Fruit fly (Drosophila melanogaster) whole organism, embryonic: ENCODE data around the gene Clbn.

ENCODE experiments used
- ATbp ChIP-seq: fragments of 200-800 bp; sonication (Bioruptor generic); optimal IDR thresholded peaks from 2 replicates; lab custom pipeline; 2017; ENCODE audit warnings: missing biosample characterization, mild to moderate bottlenecking, missing genetic modification characterization, missing genetic modification reagents
- Adf1 ChIP-seq: fragments of 200-800 bp; sonication (Bioruptor generic); IDR thresholded peaks from 2 replicates; pipeline ENCODE4 v1.3.6; 2022; ENCODE audit warnings: missing biosample characterization, missing genetic modification characterization
- C15 ChIP-seq: fragments of 200-800 bp; sonication (Bioruptor generic); IDR thresholded peaks from 3 replicates; pipeline ENCODE4 v1.3.6; 2022; ENCODE audit warnings: missing biosample characterization, missing genetic modification characterization
- CG10565 ChIP-seq: fragments of 200-800 bp; sonication (Bioruptor generic); optimal IDR thresholded peaks from 3 replicates; lab custom pipeline; 2016; ENCODE audit warnings: missing biosample characterization, mild to moderate bottlenecking, missing genetic modification characterization
- CG1529 ChIP-seq: fragments of 200-800 bp; sonication (Bioruptor generic); optimal IDR thresholded peaks from 3 replicates; lab custom pipeline; 2018; ENCODE audit warnings: missing biosample characterization, missing genetic modification characterization
- CG15479 ChIP-seq: fragments of 200-800 bp; sonication (Bioruptor generic); optimal IDR thresholded peaks from 3 replicates; lab custom pipeline; 2019; ENCODE audit warnings: missing biosample characterization, mild to moderate bottlenecking, missing genetic modification characterization, moderate library complexity
- CG1647 ChIP-seq: fragments of 200-800 bp; sonication (Bioruptor generic); optimal IDR thresholded peaks from 3 replicates; lab custom pipeline; 2016; ENCODE audit warnings: missing biosample characterization, missing genetic modification characterization
- CG16863 ChIP-seq: fragments of 200-800 bp; sonication (Bioruptor generic); optimal IDR thresholded peaks from 3 replicates; lab custom pipeline; 2016; ENCODE audit warnings: missing biosample characterization, missing genetic modification characterization
- CG18599 ChIP-seq: fragments of 200-800 bp; sonication (Bioruptor generic); optimal IDR thresholded peaks from 3 replicates; lab custom pipeline; 2017; ENCODE audit warnings: missing biosample characterization, missing genetic modification characterization, mild to moderate bottlenecking, moderate library complexity, missing genetic modification reagents
- CG2120 ChIP-seq: fragments of 200-800 bp; sonication (Bioruptor generic); optimal IDR thresholded peaks from 3 replicates; lab custom pipeline; 2016; ENCODE audit warnings: missing biosample characterization, missing genetic modification characterization
- CG2678 ChIP-seq: fragments of 200-800 bp; sonication (Bioruptor generic); optimal IDR thresholded peaks from 3 replicates; lab custom pipeline; 2019; ENCODE audit warnings: missing biosample characterization, mild to moderate bottlenecking, missing genetic modification characterization, moderate library complexity
- CG2875 ChIP-seq: fragments of 200-800 bp; sonication (Bioruptor generic); optimal IDR thresholded peaks from 2 replicates; lab custom pipeline; 2017; ENCODE audit warnings: missing biosample characterization, mild to moderate bottlenecking, missing genetic modification characterization, missing genetic modification reagents
- CG32532 ChIP-seq: fragments of 200-800 bp; sonication (Bioruptor generic); IDR thresholded peaks from 2 replicates; pipeline ENCODE4 v1.3.6; 2022; ENCODE audit warnings: missing biosample characterization, missing genetic modification characterization
- CG34422 ChIP-seq: fragments of 200-800 bp; sonication (Bioruptor generic); IDR thresholded peaks from 3 replicates; pipeline ENCODE4 v1.3.6; 2022; ENCODE audit warnings: missing biosample characterization, missing genetic modification characterization
- CG3726 ChIP-seq: fragments of 200-800 bp; sonication (Bioruptor generic); IDR thresholded peaks from 3 replicates; pipeline ENCODE4, ENCODE4 v1.3.6; 2022; ENCODE audit warnings: missing biosample characterization, missing genetic modification characterization
- CG6813 ChIP-seq: fragments of 200-800 bp; sonication (Bioruptor generic); optimal IDR thresholded peaks from 2 replicates; lab custom pipeline; 2017; ENCODE audit warnings: missing biosample characterization, missing genetic modification characterization, mild to moderate bottlenecking, moderate library complexity, missing genetic modification reagents
- CG6854 ChIP-seq: fragments of 200-800 bp; sonication (Bioruptor generic); optimal IDR thresholded peaks from 3 replicates; lab custom pipeline; 2017; ENCODE audit warnings: missing biosample characterization, mild to moderate bottlenecking, missing genetic modification characterization
- CG8290 ChIP-seq, 3 experiments: fragments of 200-800 bp; sonication (Bioruptor generic); optimal IDR thresholded peaks; 2 replicates each; lab custom pipeline; 2016 to 2019; ENCODE audit warnings: missing biosample characterization in 3 of 3, missing genetic modification characterization in 3 of 3, mild to moderate bottlenecking in 2 of 3, moderate library complexity in 1 of 3
- CG9727 ChIP-seq: fragments of 200-800 bp; sonication (Bioruptor generic); optimal IDR thresholded peaks from 3 replicates; lab custom pipeline; 2017; ENCODE audit warnings: missing biosample characterization, mild to moderate bottlenecking, missing genetic modification characterization
- CrebB ChIP-seq: fragments of 200-800 bp; sonication (Bioruptor generic); optimal IDR thresholded peaks from 3 replicates; lab custom pipeline; 2018; ENCODE audit warnings: missing biosample characterization, mild to moderate bottlenecking, missing genetic modification characterization
- D ChIP-seq, 2 experiments: fragments of 200-800 bp in 1 of 2; fragments of >200 bp in 1 of 2; sonication (Bioruptor generic) in 1 of 2; optimal IDR thresholded peaks; 2 replicates in 1 of 2; 3 replicates in 1 of 2; lab custom pipeline; 2017; ENCODE audit warnings: mild to moderate bottlenecking in 1 of 2, missing biosample characterization in 1 of 2, missing genetic modification characterization in 1 of 2, missing genetic modification reagents in 1 of 2
- Deaf1 ChIP-seq: fragments of 200-800 bp; optimal IDR thresholded peaks from 3 replicates; lab custom pipeline; 2019; ENCODE audit warnings: missing biosample characterization, mild to moderate bottlenecking, missing genetic modification characterization, moderate library complexity
- Ets65A ChIP-seq: fragments of 200-800 bp; sonication (Bioruptor generic); peaks from one replicate; lab custom pipeline; 2016; ENCODE audit warnings: missing biosample characterization, missing genetic modification characterization
- HLH4C ChIP-seq: fragments of 200-800 bp; sonication (Bioruptor generic); IDR thresholded peaks from 3 replicates; pipeline ENCODE4 v1.3.6; 2022; ENCODE audit warnings: missing biosample characterization, missing genetic modification characterization; ENCODE audit not compliant: partially characterized antibody
- Hmr ChIP-seq: fragments of 200-800 bp; sonication (Bioruptor generic); optimal IDR thresholded peaks from 3 replicates; lab custom pipeline; 2017; ENCODE audit warnings: mild to moderate bottlenecking, missing biosample characterization, missing genetic modification reagents, missing genetic modification characterization
- Lpt ChIP-seq: fragments of >200 bp; optimal IDR thresholded peaks from 2 replicates; lab custom pipeline; 2018; ENCODE audit warnings: missing biosample characterization, missing genetic modification characterization
- Med ChIP-seq: fragments of 200-800 bp; sonication (Bioruptor generic); peaks from one replicate; lab custom pipeline; 2016; ENCODE audit warnings: missing biosample characterization, missing genetic modification characterization, mild to moderate bottlenecking, inconsistent platforms, moderate library complexity
- Meics ChIP-seq: fragments of 200-800 bp; sonication (Bioruptor generic); optimal IDR thresholded peaks from 2 replicates; lab custom pipeline; 2017; ENCODE audit warnings: missing biosample characterization, mild to moderate bottlenecking, missing genetic modification characterization
- Neu2 ChIP-seq: fragments of 200-800 bp; sonication (Bioruptor generic); optimal IDR thresholded peaks from 3 replicates; lab custom pipeline; 2016; ENCODE audit warnings: missing biosample characterization, missing genetic modification characterization, borderline replicate concordance
- Pdp1 ChIP-seq, 2 experiments: fragments of 200-800 bp; sonication (Bioruptor generic); optimal IDR thresholded peaks; 3 replicates each; lab custom pipeline; 2016; ENCODE audit warnings: missing biosample characterization in 2 of 2, missing genetic modification characterization in 2 of 2, mild to moderate bottlenecking in 1 of 2, moderate library complexity in 1 of 2
- Xbp1 ChIP-seq: fragments of 200-800 bp; sonication (Bioruptor generic); optimal IDR thresholded peaks from 3 replicates; lab custom pipeline; 2016; ENCODE audit warnings: missing biosample characterization, mild to moderate bottlenecking, missing genetic modification characterization
- bbx ChIP-seq: fragments of 200-800 bp; sonication (Bioruptor generic); IDR thresholded peaks from 2 replicates; pipeline ENCODE4 v1.3.6; 2022; ENCODE audit warnings: missing biosample characterization, missing genetic modification characterization; ENCODE audit not compliant: partially characterized antibody
- cato ChIP-seq: fragments of 200-800 bp; sonication (Bioruptor generic); optimal IDR thresholded peaks from 2 replicates; lab custom pipeline; 2016; ENCODE audit warnings: missing biosample characterization, missing genetic modification characterization, borderline replicate concordance
- chif ChIP-seq, 2 experiments: fragments of 200-800 bp; sonication (Bioruptor generic); optimal IDR thresholded peaks; 3 replicates each; lab custom pipeline; 2016; ENCODE audit warnings: missing biosample characterization in 2 of 2, missing genetic modification characterization in 2 of 2
- dpn ChIP-seq, 2 experiments: fragments of 200-800 bp; sonication (Bioruptor generic); optimal IDR thresholded peaks; 3 replicates each; lab custom pipeline; 2016; ENCODE audit warnings: missing biosample characterization in 2 of 2, missing genetic modification characterization in 2 of 2
- fd102C ChIP-seq: fragments of 200-800 bp; sonication (Bioruptor generic); optimal IDR thresholded peaks from 2 replicates; lab custom pipeline; 2018; ENCODE audit warnings: missing biosample characterization, mild to moderate bottlenecking, missing genetic modification characterization, moderate library complexity
- gfzf ChIP-seq: fragments of 200-800 bp; sonication (Bioruptor generic); optimal IDR thresholded peaks from 2 replicates; lab custom pipeline; 2016; ENCODE audit warnings: missing biosample characterization, mild to moderate bottlenecking, missing genetic modification characterization, moderate library complexity
- gsb-n ChIP-seq: fragments of 200-800 bp; sonication (Bioruptor generic); optimal IDR thresholded peaks from 3 replicates; lab custom pipeline; 2018; ENCODE audit warnings: missing biosample characterization, mild to moderate bottlenecking, missing genetic modification characterization
- lab ChIP-seq: fragments of 200-800 bp; sonication (Bioruptor generic); optimal IDR thresholded peaks from 3 replicates; lab custom pipeline; 2017; ENCODE audit warnings: missing biosample characterization, missing genetic modification characterization, mild to moderate bottlenecking, moderate library complexity, missing genetic modification reagents
- nom ChIP-seq: fragments of 200-800 bp; sonication (Bioruptor generic); optimal IDR thresholded peaks from 2 replicates; lab custom pipeline; 2017; ENCODE audit warnings: missing biosample characterization, missing genetic modification characterization, mild to moderate bottlenecking, moderate library complexity, missing genetic modification reagents
- sc ChIP-seq, 3 experiments: fragments of >200 bp in 2 of 3; fragments of 200-800 bp in 1 of 3; sonication (Bioruptor generic) in 1 of 3; optimal IDR thresholded peaks; 2 replicates in 2 of 3; 3 replicates in 1 of 3; lab custom pipeline; 2017; ENCODE audit warnings: mild to moderate bottlenecking in 1 of 3, missing biosample characterization in 1 of 3, missing genetic modification characterization in 1 of 3, missing genetic modification reagents in 1 of 3
- sima ChIP-seq: fragments of 200-800 bp; sonication (Bioruptor generic); optimal IDR thresholded peaks from 2 replicates; lab custom pipeline; 2016; ENCODE audit warnings: missing biosample characterization, missing genetic modification characterization
- slbo ChIP-seq: fragments of 200-800 bp; sonication (Bioruptor generic); IDR thresholded peaks from 2 replicates; pipeline ENCODE4 v1.3.6; 2022; ENCODE audit warnings: missing biosample characterization, missing genetic modification characterization
- tgo ChIP-seq: fragments of 200-800 bp; sonication (Bioruptor generic); IDR thresholded peaks from 3 replicates; pipeline ENCODE4 v1.3.6; 2022; ENCODE audit warnings: missing biosample characterization, missing genetic modification characterization
- tup ChIP-seq: fragments of 200-800 bp; sonication (Bioruptor generic); optimal IDR thresholded peaks from 2 replicates; lab custom pipeline; 2016; ENCODE audit warnings: missing biosample characterization, mild to moderate bottlenecking, missing genetic modification characterization, moderate library complexity
- vfl ChIP-seq: fragments of 200-800 bp; sonication (Bioruptor generic); optimal IDR thresholded peaks from 2 replicates; lab custom pipeline; 2016; ENCODE audit warnings: missing biosample characterization, missing genetic modification characterization
- yki ChIP-seq: fragments of >200 bp; optimal IDR thresholded peaks from 3 replicates; lab custom pipeline; 2018

Gene Clbn

DNA sequence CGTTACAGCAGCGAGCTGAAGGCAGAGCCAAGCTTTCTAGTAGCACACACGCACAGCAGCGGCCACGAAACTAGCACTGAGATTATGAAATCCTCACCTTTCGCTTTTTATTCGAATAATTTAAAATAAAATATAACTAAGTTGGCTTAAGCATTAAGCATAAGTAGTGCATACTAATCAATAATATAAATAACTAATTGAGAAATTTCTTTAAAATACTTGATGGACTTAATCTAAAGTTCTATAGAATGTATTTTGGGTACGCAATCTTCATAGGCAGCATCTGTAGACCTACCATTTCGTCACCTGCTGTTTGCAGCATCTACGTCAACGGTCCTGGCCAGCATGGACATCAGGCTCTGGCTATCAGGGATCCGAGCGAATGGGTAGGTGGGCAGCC is 25.0 kb downstream of the Clbn start (continued):
- 0 out of 3 replicates have a peak, but pooled peaks have one; percentile 20 for TF ChIP-seq tgo (GFP tag; lab: Robert Waterston, UW)
- no peak for TF ChIP-seq D (optimal IDR thresholded peaks at IDR 0.05; lab: Kevin White, UChicago)
- no peak for TF ChIP-seq D (GFP tag; optimal IDR thresholded peaks at IDR 0.05; lab: Kevin White, UChicago)
- TF ChIP-seq ATbp (GFP tag; lab: Kevin White, UChicago): no peak

DNA sequence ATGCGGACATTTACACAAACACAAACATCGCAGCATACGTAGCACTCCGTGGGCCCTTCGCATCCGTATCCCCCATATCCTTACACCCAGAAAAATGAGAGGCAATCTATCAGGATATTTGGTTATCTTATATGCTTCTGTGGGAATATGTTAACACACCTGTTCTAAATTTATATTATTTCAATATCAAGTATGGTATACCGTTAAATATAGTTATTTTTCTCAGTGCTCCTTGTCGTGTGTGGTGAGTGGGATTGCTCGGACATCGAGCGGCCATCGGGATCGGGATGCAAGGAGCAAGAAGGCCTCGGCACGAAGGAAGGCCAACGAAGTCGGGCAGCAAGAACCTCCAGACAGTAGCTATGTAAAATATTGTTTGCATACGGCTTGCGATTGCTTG is 34.2 kb downstream of the Clbn start:
- no peak for TF ChIP-seq CG15479 (GFP tag; lab: Kevin White, UChicago)
- no peak for TF ChIP-seq Meics (GFP tag; lab: Kevin White, UChicago)
- TF ChIP-seq bbx (GFP tag; lab: Robert Waterston, UW): no peak
- peak; percentile 12; the same call in 1 of the 2 replicates for TF ChIP-seq slbo (GFP tag; lab: Robert Waterston, UW)
- no peak for TF ChIP-seq gfzf (GFP tag; lab: Kevin White, UChicago)
- no peak for TF ChIP-seq Lpt (GFP tag; lab: Kevin White, UChicago)
- no peak for TF ChIP-seq CG9727 (GFP tag; lab: Kevin White, UChicago)
- no peak for TF ChIP-seq CG1529 (GFP tag; lab: Kevin White, UChicago)
- TF ChIP-seq fd102C (GFP tag; lab: Kevin White, UChicago): no peak
- no peak for TF ChIP-seq tup (GFP tag; lab: Kevin White, UChicago)
- TF ChIP-seq CG8290 (GFP tag; optimal IDR thresholded peaks at IDR 0.05; lab: Kevin White, UChicago): no peak
- peak in 1 of 2 experiments; percentile 6 for TF ChIP-seq CG8290 (tag; optimal IDR thresholded peaks at IDR 0.05; lab: Kevin White, UChicago)
- peak; percentile 8 for TF ChIP-seq Med (GFP tag; lab: Kevin White, UChicago)
- peak; percentile 35 for TF ChIP-seq lab (GFP tag; lab: Kevin White, UChicago)
- no peak for TF ChIP-seq CG2678 (tag; lab: Kevin White, UChicago)
- TF ChIP-seq CG32532 (GFP tag; lab: Robert Waterston, UW): peak; percentile 20; the same call in 1 of the 2 replicates
- TF ChIP-seq CG1647 (GFP tag; lab: Kevin White, UChicago): no peak
- peak; percentile 59 for TF ChIP-seq CG18599 (GFP tag; lab: Kevin White, UChicago)
- TF ChIP-seq Adf1 (GFP tag; lab: Robert Waterston, UW): no peak
- TF ChIP-seq CG10565 (GFP tag; lab: Kevin White, UChicago): no peak
- no peak for TF ChIP-seq CG3726 (GFP tag; lab: Robert Waterston, UW)
- TF ChIP-seq Hmr: peak; percentile 3
- no peak for TF ChIP-seq Neu2 (GFP tag; lab: Kevin White, UChicago)
- TF ChIP-seq vfl: no peak
- TF ChIP-seq Ets65A (GFP tag; lab: Kevin White, UChicago): peak; percentile 64
- no peak for TF ChIP-seq CG34422 (GFP tag; lab: Robert Waterston, UW)
- TF ChIP-seq dpn (GFP tag; optimal IDR thresholded peaks at IDR 0.05; lab: Kevin White, UChicago): no peak
- no peak for TF ChIP-seq CG16863
- no peak for TF ChIP-seq sima (GFP tag; lab: Kevin White, UChicago)
- TF ChIP-seq CrebB (tag; lab: Kevin White, UChicago): no peak
- no peak for TF ChIP-seq CG2875 (GFP tag; lab: Kevin White, UChicago)
- no peak for TF ChIP-seq sc (optimal IDR thresholded peaks at IDR 0.05; lab: Kevin White, UChicago)
- no peak for TF ChIP-seq sc (GFP tag; optimal IDR thresholded peaks at IDR 0.05; lab: Kevin White, UChicago)
- TF ChIP-seq chif (GFP tag; optimal IDR thresholded peaks at IDR 0.05; lab: Kevin White, UChicago): no peak
- no peak for TF ChIP-seq gsb-n
- TF ChIP-seq CG2120 (GFP tag; lab: Kevin White, UChicago): peak; percentile 9
- no peak for TF ChIP-seq nom (GFP tag; lab: Kevin White, UChicago)
- no peak for TF ChIP-seq yki (lab: Kevin White, UChicago)
- TF ChIP-seq cato (GFP tag; lab: Kevin White, UChicago): no peak
- TF ChIP-seq CG6854 (GFP tag; lab: Kevin White, UChicago): no peak
- no peak for TF ChIP-seq Pdp1 (GFP tag; optimal IDR thresholded peaks at IDR 0.05; lab: Kevin White, UChicago)
- no peak for TF ChIP-seq ATbp (GFP tag; lab: Kevin White, UChicago)
- TF ChIP-seq C15 (GFP tag; lab: Robert Waterston, UW): no peak
- TF ChIP-seq HLH4C (GFP tag; lab: Robert Waterston, UW): no peak
- no peak for TF ChIP-seq Xbp1
- TF ChIP-seq CG6813 (GFP tag; lab: Kevin White, UChicago): no peak
- peak; percentile 66 for TF ChIP-seq Deaf1
